Worm (Caenorhabditis elegans): ENCODE measurements around the gene F41H10.3.

DNA sequence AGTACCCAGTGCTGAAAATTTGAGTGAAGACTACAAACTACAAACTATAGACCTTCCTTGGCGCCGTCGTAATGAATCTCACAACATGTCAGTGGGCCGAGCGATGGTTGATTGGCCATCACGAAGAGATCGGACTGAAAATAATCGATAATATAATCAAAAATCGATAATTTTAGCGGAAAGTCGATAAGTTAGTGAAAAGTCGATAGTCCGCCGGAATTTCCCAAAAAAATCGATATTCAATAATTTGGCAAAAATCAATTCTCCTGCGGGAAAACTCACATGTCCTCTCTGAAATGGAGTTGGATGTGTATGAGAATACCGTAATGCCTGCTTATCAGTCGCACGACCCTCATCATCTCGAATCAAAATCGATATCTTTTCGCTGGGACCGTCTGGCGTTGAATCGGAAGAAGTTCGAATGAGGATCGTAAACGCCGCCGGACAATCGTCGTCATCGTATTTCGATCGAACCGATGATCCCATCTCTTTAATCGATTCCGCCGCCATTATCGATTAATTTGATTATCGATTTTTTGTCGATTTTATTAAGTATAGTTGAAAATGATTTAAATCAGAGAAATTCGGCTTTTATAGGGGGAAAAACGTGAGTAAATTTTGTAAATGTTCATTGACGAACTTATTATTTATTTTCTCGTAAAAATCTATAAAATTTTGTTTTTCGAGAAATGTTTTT is 42.2 kb downstream of the F41H10.3 start, which contains the start of gene ZK616.8:
- no peak for TF ChIP-seq fax-1 (tag; optimal IDR thresholded peaks at IDR 0.05)
- TF ChIP-seq ama-1 (optimal IDR thresholded peaks at IDR 0.05), result no peak
- no peak for TF ChIP-seq dmd-4 (tag; optimal IDR thresholded peaks at IDR 0.05; ENCODE audit: borderline replicate concordance)
- TF ChIP-seq pha-4 (tag; optimal IDR thresholded peaks at IDR 0.05), result no peak
